Worm (Caenorhabditis elegans) whole organism, midembryonic: ENCODE measurements around the gene F55E10.2.
"Not testable (repeated sequence)": the region's sequence is repeated elsewhere in the genome, so short reads cannot be mapped to it uniquely, and the experiment has no call there.

Source experiments
- T22C8.4 ChIP-seq: fragments of 200-800 bp; sonication (Bioruptor generic); IDR thresholded peaks from 2 replicates; pipeline ENCODE4 v1.3.6; 2022; ENCODE audit warnings: missing genetic modification characterization, missing compliant biosample characterization
- cog-1 ChIP-seq: sonication (generic microtip); optimal IDR thresholded peaks from 2 replicates; lab custom pipeline; 2016; ENCODE audit warnings: missing genetic modification characterization, missing compliant biosample characterization
- flt-1 ChIP-seq: fragments of 200-800 bp; sonication (Bioruptor generic); IDR thresholded peaks from 2 replicates; pipeline ENCODE4 v1.3.6; 2022; ENCODE audit warnings: missing genetic modification characterization, missing compliant biosample characterization
- klf-2 ChIP-seq: fragments of 200-800 bp; sonication (Bioruptor generic); conservative IDR thresholded peaks from 2 replicates; pipeline ENCODE4 v1.3.6; 2022; ENCODE audit warnings: missing genetic modification reagents, missing genetic modification characterization, missing compliant biosample characterization
- med-1 ChIP-seq: sonication (generic microtip); optimal IDR thresholded peaks from 2 replicates; lab custom pipeline; 2017; ENCODE audit warnings: missing genetic modification characterization, mild to moderate bottlenecking, missing compliant biosample characterization, antibody characterized with exemption, missing genetic modification reagents; ENCODE audit not compliant: insufficient read depth
- ref-1 ChIP-seq: fragments of 200-800 bp; sonication (Bioruptor generic); conservative IDR thresholded peaks from 2 replicates; pipeline ENCODE4 v1.3.6; 2022; ENCODE audit warnings: missing genetic modification reagents, missing genetic modification characterization, missing compliant biosample characterization
- tab-1 ChIP-seq: fragments of 200-800 bp; sonication (Bioruptor generic); IDR thresholded peaks from 2 replicates; pipeline ENCODE4 v1.3.6; 2022; ENCODE audit warnings: missing genetic modification characterization, missing compliant biosample characterization
- ztf-23 ChIP-seq: fragments of 200-800 bp; sonication (Bioruptor generic); IDR thresholded peaks from 2 replicates; pipeline ENCODE4 v1.3.6; 2022; ENCODE audit warnings: missing genetic modification reagents, missing genetic modification characterization, missing compliant biosample characterization
- ztf-29 ChIP-seq: fragments of 200-800 bp; sonication (Bioruptor generic); IDR thresholded peaks from 2 replicates; pipeline ENCODE4 v1.3.6; 2022; ENCODE audit warnings: missing genetic modification reagents, missing genetic modification characterization, missing compliant biosample characterization

Gene F55E10.2

ce11 chrX:8318950-8319349 lies 21.5 kb upstream of the F55E10.2 start, which contains the start of gene srh-11:
Gene srh-11 (minus strand): TSS chrX:8319050.
- TF ChIP-seq flt-1 (no peak), tab-1 (GFP tag; lab: Robert Waterston, UW) (no peak), ztf-29 (GFP tag; lab: Robert Waterston, UW) (no peak), ztf-23 (GFP tag; lab: Robert Waterston, UW) (no peak), cog-1 (tag; lab: Kevin White, UChicago) (no peak), med-1 (no peak), ref-1 (GFP tag; lab: Robert Waterston, UW) (no peak), klf-2 (no peak), T22C8.4 (GFP tag; lab: Robert Waterston, UW) (no peak)

DNA sequence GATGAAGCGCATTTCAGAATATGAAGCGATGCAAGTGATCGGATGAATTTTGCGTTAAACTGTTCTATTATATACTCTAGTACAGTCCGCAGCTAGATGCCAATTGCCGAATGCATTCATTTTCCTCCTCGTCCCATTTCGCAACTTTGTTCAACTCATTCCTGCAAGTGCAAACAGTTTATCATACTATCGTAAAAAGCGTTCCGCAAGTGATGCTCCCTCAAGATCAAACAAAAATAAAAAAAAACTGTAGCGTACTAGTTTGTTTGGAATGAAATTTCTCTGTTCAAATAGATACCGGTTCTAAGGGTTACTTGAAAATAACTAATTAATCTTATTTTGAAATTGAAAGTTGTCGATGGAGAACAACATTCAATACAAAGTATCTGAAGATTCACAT lies 19.6 kb upstream of the F55E10.2 start, which contains the start of gene pqn-57:
TSS of gene pqn-57 (minus strand) at position 101 of the 400 bp plus-strand sequence.
- no peak for TF ChIP-seq klf-2
- no peak for TF ChIP-seq ztf-29 (GFP tag; lab: Robert Waterston, UW)
- TF ChIP-seq tab-1 (GFP tag; lab: Robert Waterston, UW) = no peak
- no peak for TF ChIP-seq flt-1
- TF ChIP-seq T22C8.4 (GFP tag; lab: Robert Waterston, UW) = no peak
- TF ChIP-seq cog-1 (tag; lab: Kevin White, UChicago) = no peak
- no peak for TF ChIP-seq med-1
- no peak for TF ChIP-seq ref-1 (GFP tag; lab: Robert Waterston, UW)
- no peak for TF ChIP-seq ztf-23 (GFP tag; lab: Robert Waterston, UW)

DNA sequence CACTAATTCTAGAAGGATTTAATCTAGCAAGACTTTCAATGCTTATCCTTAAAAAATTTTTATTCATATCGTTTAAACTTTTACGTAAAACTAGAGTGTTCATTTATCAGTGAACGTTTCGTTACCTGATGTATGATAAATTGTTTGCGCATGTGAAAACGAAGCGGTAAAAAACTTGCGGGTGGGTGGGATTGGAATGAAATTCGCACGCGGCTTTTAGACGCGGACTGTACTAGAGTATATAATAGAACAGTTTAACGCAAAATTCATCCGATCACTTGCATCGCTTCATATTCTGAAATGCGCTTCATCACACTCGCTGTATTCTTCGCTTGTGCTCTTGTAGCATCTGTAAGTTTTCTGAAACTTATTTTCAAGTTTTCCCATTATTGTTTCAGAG lies 18.7 kb upstream of the F55E10.2 start, which contains the start of gene abu-9:
TSS of gene abu-9 (plus strand) at position 301 of the 400 bp plus-strand sequence.
- TF ChIP-seq cog-1 (tag; lab: Kevin White, UChicago); ztf-29 (GFP tag; lab: Robert Waterston, UW); klf-2: not testable (repeated sequence)

ce11 chrX:8323371-8323770 lies 17.1 kb upstream of the F55E10.2 start, which contains the start of gene R09F10.1:
Gene R09F10.1 (plus strand): TSS chrX:8323592.
- TF ChIP-seq ztf-29 (GFP tag; lab: Robert Waterston, UW) = no peak
- no peak for TF ChIP-seq ref-1 (GFP tag; lab: Robert Waterston, UW)
- no peak for TF ChIP-seq tab-1 (GFP tag; lab: Robert Waterston, UW)
- TF ChIP-seq klf-2 = no peak
- TF ChIP-seq med-1 = no peak
- TF ChIP-seq ztf-23 (GFP tag; lab: Robert Waterston, UW) = no peak
- TF ChIP-seq cog-1 (tag; lab: Kevin White, UChicago) = no peak
- no peak for TF ChIP-seq T22C8.4 (GFP tag; lab: Robert Waterston, UW)
- no peak for TF ChIP-seq flt-1

DNA sequence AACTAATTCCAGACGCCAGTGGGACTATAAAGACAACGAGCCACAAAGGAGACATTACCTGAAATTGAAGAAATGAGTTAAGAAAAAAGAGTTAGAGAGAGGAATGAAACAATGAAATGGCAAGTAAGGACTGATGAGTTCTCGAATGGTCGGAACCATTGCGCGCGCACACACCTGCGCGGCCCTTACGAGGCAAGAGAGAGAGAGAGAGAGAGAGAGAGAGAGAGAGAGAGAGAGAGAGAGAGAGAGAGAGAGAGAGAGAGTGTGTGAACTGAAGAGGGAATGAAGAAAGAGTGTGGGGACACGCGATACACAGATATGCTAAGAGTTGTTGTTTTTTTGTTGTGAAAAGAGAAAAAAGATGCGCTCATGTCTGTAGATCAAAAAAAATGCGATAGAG lies 14.1 kb upstream of the F55E10.2 start, which contains the start of gene R09F10.8:
TSS of gene R09F10.8 (minus strand) at position 58 of the 400 bp plus-strand sequence.
- no peak for TF ChIP-seq flt-1
- TF ChIP-seq med-1 = no peak
- TF ChIP-seq ref-1 (GFP tag; lab: Robert Waterston, UW) = no peak
- TF ChIP-seq ztf-23 (GFP tag; lab: Robert Waterston, UW) = no peak
- no peak for TF ChIP-seq klf-2
- no peak for TF ChIP-seq tab-1 (GFP tag; lab: Robert Waterston, UW)
- TF ChIP-seq ztf-29 (GFP tag; lab: Robert Waterston, UW) = no peak
- TF ChIP-seq cog-1 (tag; lab: Kevin White, UChicago) = no peak
- no peak for TF ChIP-seq T22C8.4 (GFP tag; lab: Robert Waterston, UW)

DNA sequence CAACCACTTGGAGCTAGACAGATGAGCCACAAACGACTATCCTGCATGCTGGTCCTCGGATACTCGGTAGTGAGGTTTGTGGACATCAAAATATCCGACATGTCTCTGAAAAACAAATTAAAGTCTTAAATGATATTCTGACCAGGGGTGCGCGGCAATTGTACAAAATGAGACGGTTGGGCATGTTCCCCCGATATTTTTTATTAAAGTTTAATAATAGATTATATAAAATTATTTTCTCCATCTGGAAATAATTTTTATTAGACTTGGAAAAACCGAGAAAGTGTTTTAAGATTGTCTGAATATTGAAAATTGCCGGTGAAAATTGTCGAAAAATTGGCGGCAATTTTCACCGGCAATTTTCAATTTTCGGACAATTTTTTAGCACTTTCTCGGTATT lies 12.7 kb upstream of the F55E10.2 start, which contains the start of gene F55E10.4:
TSS of gene F55E10.4 (minus strand) at position 101 of the 400 bp plus-strand sequence.
- TF ChIP-seq ref-1 (GFP tag; lab: Robert Waterston, UW) = no peak
- TF ChIP-seq ztf-29 (GFP tag; lab: Robert Waterston, UW) = no peak
- TF ChIP-seq klf-2 = no peak
- TF ChIP-seq tab-1 (GFP tag; lab: Robert Waterston, UW) = no peak
- TF ChIP-seq cog-1 (tag; lab: Kevin White, UChicago) = no peak
- TF ChIP-seq flt-1 = no peak
- TF ChIP-seq ztf-23 (GFP tag; lab: Robert Waterston, UW) = no peak

DNA sequence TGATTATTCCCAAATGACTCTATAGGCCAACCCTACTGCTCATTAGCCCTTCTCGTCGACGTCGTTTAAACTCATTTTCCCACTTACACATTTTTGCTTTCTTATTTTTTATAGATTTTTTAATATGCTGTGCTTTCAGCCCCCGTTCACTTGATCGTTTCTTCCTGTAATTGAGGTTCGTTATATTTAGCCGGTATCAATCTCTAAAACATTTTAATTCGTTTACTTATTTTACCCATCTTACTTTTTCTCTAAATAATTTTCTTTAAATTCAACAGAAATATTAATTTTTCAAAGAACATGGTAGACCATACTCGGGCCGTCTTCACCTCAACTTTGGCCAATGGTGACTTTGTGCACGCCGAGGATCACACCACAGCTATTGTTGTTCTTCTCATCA lies 1.2 kb downstream of the F55E10.2 start, which contains the start of gene F55E10.1:
TSS of gene F55E10.1 (plus strand) at position 301 of the 400 bp plus-strand sequence.
- TF ChIP-seq ref-1 (GFP tag; lab: Robert Waterston, UW) = no peak
- no peak for TF ChIP-seq tab-1 (GFP tag; lab: Robert Waterston, UW)
- no peak for TF ChIP-seq cog-1 (tag; lab: Kevin White, UChicago)
- no peak for TF ChIP-seq med-1
- no peak for TF ChIP-seq T22C8.4 (GFP tag; lab: Robert Waterston, UW)
- TF ChIP-seq klf-2 = no peak
- no peak for TF ChIP-seq ztf-23 (GFP tag; lab: Robert Waterston, UW)
- TF ChIP-seq ztf-29 (GFP tag; lab: Robert Waterston, UW) = no peak
- no peak for TF ChIP-seq flt-1

DNA sequence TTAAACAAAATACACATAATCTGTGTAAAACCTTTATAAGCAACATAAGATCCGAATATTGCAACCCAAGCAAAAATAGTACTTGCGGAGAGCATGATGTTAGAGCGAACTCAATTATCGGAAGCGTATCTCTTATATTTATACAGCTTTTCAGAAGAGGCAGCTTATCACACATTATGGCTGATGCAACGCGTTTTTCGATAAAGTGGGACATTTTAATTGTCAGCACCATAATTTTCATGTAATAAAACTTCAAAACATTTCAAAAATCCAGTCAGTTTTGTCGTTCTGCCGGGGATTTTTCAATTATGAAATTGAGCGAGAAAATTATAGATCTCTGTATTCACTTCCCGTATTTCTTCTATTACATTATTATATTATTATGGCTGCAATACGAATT lies 5.8 kb downstream of the F55E10.2 start, which contains the start of gene drd-5:
TSS of gene drd-5 (minus strand) at position 101 of the 400 bp plus-strand sequence.
- TF ChIP-seq cog-1 (tag; lab: Kevin White, UChicago) (no peak), flt-1 (no peak), ztf-29 (GFP tag; lab: Robert Waterston, UW) (no peak), klf-2 (no peak), tab-1 (GFP tag; lab: Robert Waterston, UW) (no peak), ztf-23 (GFP tag; lab: Robert Waterston, UW) (no peak), T22C8.4 (GFP tag; lab: Robert Waterston, UW) (no peak), ref-1 (GFP tag; lab: Robert Waterston, UW) (no peak), med-1 (no peak)

- no peak for TF ChIP-seq klf-2
- no peak for TF ChIP-seq cog-1 (tag; lab: Kevin White, UChicago)
- no peak for TF ChIP-seq ztf-29 (GFP tag; lab: Robert Waterston, UW)
- TF ChIP-seq ref-1 (GFP tag; lab: Robert Waterston, UW) = no peak
- TF ChIP-seq tab-1 (GFP tag; lab: Robert Waterston, UW) = no peak
- TF ChIP-seq ztf-23 (GFP tag; lab: Robert Waterston, UW) = no peak
- TF ChIP-seq T22C8.4 (GFP tag; lab: Robert Waterston, UW) = no peak
- TF ChIP-seq med-1 = no peak
- TF ChIP-seq flt-1 = no peak
Observed at ce11 chrX:8350984-8351383, 10.5 kb downstream of the F55E10.2 start, which contains the start of gene npr-28. Gene npr-28 (minus strand): TSS chrX:8351084.
